Fruit fly (Drosophila melanogaster) whole organism, embryonic: ENCODE data around the gene CG1024.
A peak's percentile ranks its signal among the peaks of the same experiment; 100 is the strongest.

Experiments used
- Atf6 ChIP-seq: fragments of 200-800 bp; sonication (Bioruptor generic); IDR thresholded peaks from 2 replicates; pipeline ENCODE4 v1.3.6; 2022; ENCODE audit warnings: missing biosample characterization, missing genetic modification characterization
- C15 ChIP-seq: fragments of 200-800 bp; sonication (Bioruptor generic); IDR thresholded peaks from 3 replicates; pipeline ENCODE4 v1.3.6; 2022; ENCODE audit warnings: missing biosample characterization, missing genetic modification characterization
- CG11093 ChIP-seq: fragments of 200-800 bp; sonication (Bioruptor generic); IDR thresholded peaks from 3 replicates; pipeline ENCODE4 v1.3.6; 2022; ENCODE audit warnings: missing biosample characterization, missing genetic modification characterization
- CG11504 ChIP-seq: fragments of 200-800 bp; sonication (Bioruptor generic); optimal IDR thresholded peaks from 3 replicates; lab custom pipeline; 2019; ENCODE audit warnings: missing biosample characterization, mild to moderate bottlenecking, missing genetic modification characterization, moderate library complexity
- CG12236 ChIP-seq: fragments of 200-800 bp; sonication (Bioruptor generic); optimal IDR thresholded peaks from 2 replicates; lab custom pipeline; 2016; ENCODE audit warnings: missing biosample characterization, missing genetic modification characterization
- CG12299 ChIP-seq: fragments of 200-800 bp; sonication (Bioruptor generic); optimal IDR thresholded peaks from 2 replicates; lab custom pipeline; 2018; ENCODE audit warnings: missing biosample characterization, mild to moderate bottlenecking, missing genetic modification characterization
- CG12769 ChIP-seq: fragments of 200-800 bp; sonication (Bioruptor generic); optimal IDR thresholded peaks from 2 replicates; lab custom pipeline; 2019; ENCODE audit warnings: missing biosample characterization, mild to moderate bottlenecking, missing genetic modification characterization, moderate library complexity
- CG13424 ChIP-seq: fragments of 200-800 bp; sonication (Bioruptor generic); optimal IDR thresholded peaks from 2 replicates; lab custom pipeline; 2019; ENCODE audit warnings: missing biosample characterization, mild to moderate bottlenecking, missing genetic modification characterization, moderate library complexity
- CG15011 ChIP-seq: fragments of 200-800 bp; sonication (Bioruptor generic); optimal IDR thresholded peaks from 3 replicates; lab custom pipeline; 2018; ENCODE audit warnings: missing biosample characterization, mild to moderate bottlenecking, missing genetic modification characterization
- CG1529 ChIP-seq: fragments of 200-800 bp; sonication (Bioruptor generic); optimal IDR thresholded peaks from 3 replicates; lab custom pipeline; 2018; ENCODE audit warnings: missing biosample characterization, missing genetic modification characterization
- CG16779 ChIP-seq: fragments of 200-800 bp; sonication (Bioruptor generic); IDR thresholded peaks from 2 replicates; pipeline ENCODE4 v1.3.6; 2022; ENCODE audit warnings: missing biosample characterization, missing genetic modification characterization
- CG1792 ChIP-seq: fragments of 200-800 bp; sonication (Bioruptor generic); optimal IDR thresholded peaks from 2 replicates; lab custom pipeline; 2016; ENCODE audit warnings: missing biosample characterization, missing genetic modification characterization
- CG18599 ChIP-seq: fragments of 200-800 bp; sonication (Bioruptor generic); optimal IDR thresholded peaks from 3 replicates; lab custom pipeline; 2017; ENCODE audit warnings: missing biosample characterization, missing genetic modification characterization, mild to moderate bottlenecking, moderate library complexity, missing genetic modification reagents
- CG18619 ChIP-seq: fragments of 200-800 bp; sonication (Bioruptor generic); optimal IDR thresholded peaks from 3 replicates; lab custom pipeline; 2017; ENCODE audit warnings: missing biosample characterization, mild to moderate bottlenecking, missing genetic modification characterization
- CG2199 ChIP-seq: fragments of 200-800 bp; sonication (Bioruptor generic); IDR thresholded peaks from 3 replicates; pipeline ENCODE4 v1.3.6; 2022; ENCODE audit warnings: missing biosample characterization, missing genetic modification characterization
- CG2875 ChIP-seq: fragments of 200-800 bp; sonication (Bioruptor generic); optimal IDR thresholded peaks from 2 replicates; lab custom pipeline; 2017; ENCODE audit warnings: missing biosample characterization, mild to moderate bottlenecking, missing genetic modification characterization, missing genetic modification reagents
- CG3065 ChIP-seq: fragments of 200-800 bp; sonication (Bioruptor generic); optimal IDR thresholded peaks from 2 replicates; lab custom pipeline; 2016; ENCODE audit warnings: missing biosample characterization, missing genetic modification characterization
- CG4854 ChIP-seq: fragments of 200-800 bp; sonication (Bioruptor generic); optimal IDR thresholded peaks from 2 replicates; lab custom pipeline; 2016; ENCODE audit warnings: missing biosample characterization, missing genetic modification characterization, inconsistent platforms
- CG5953 ChIP-seq: fragments of 200-800 bp; sonication (Bioruptor generic); IDR thresholded peaks from 2 replicates; pipeline ENCODE4 v1.3.6; 2022; ENCODE audit warnings: missing biosample characterization, missing genetic modification characterization
- CG6254 ChIP-seq: fragments of 200-800 bp; sonication (Bioruptor generic); optimal IDR thresholded peaks from 3 replicates; lab custom pipeline; 2017; ENCODE audit warnings: mild to moderate bottlenecking, missing biosample characterization, missing genetic modification reagents, missing genetic modification characterization
- CG6272 ChIP-seq: fragments of 200-800 bp; sonication (Bioruptor generic); IDR thresholded peaks from 2 replicates; pipeline ENCODE4 v1.3.6; 2022; ENCODE audit warnings: missing biosample characterization, missing genetic modification characterization
- CG6813 ChIP-seq: fragments of 200-800 bp; sonication (Bioruptor generic); optimal IDR thresholded peaks from 2 replicates; lab custom pipeline; 2017; ENCODE audit warnings: missing biosample characterization, missing genetic modification characterization, mild to moderate bottlenecking, moderate library complexity, missing genetic modification reagents
- CG7357 ChIP-seq: fragments of 200-800 bp; sonication (Bioruptor generic); IDR thresholded peaks from 3 replicates; pipeline ENCODE4 v1.3.6; 2022; ENCODE audit warnings: missing biosample characterization, missing genetic modification characterization
- CG8290 ChIP-seq, 3 experiments: fragments of 200-800 bp; sonication (Bioruptor generic); optimal IDR thresholded peaks; 2 replicates each; lab custom pipeline; 2016 to 2019; ENCODE audit warnings: missing biosample characterization in 3 of 3, missing genetic modification characterization in 3 of 3, mild to moderate bottlenecking in 2 of 3, moderate library complexity in 1 of 3
- H15 ChIP-seq: fragments of 200-800 bp; sonication (Bioruptor generic); IDR thresholded peaks from 3 replicates; pipeline ENCODE4 v1.3.6; 2022; ENCODE audit warnings: missing biosample characterization, missing genetic modification characterization
- HLH3B ChIP-seq: fragments of 200-800 bp; sonication (Bioruptor generic); IDR thresholded peaks from 2 replicates; pipeline ENCODE4 v1.3.6; 2022; ENCODE audit warnings: missing biosample characterization, missing genetic modification characterization
- Hr78 ChIP-seq, 2 experiments: fragments of 200-800 bp in 1 of 2; fragments of >200 bp in 1 of 2; sonication (Bioruptor generic) in 1 of 2; optimal IDR thresholded peaks; 2 replicates each; lab custom pipeline; 2017 to 2019; ENCODE audit warnings: missing biosample characterization in 2 of 2, missing genetic modification characterization in 2 of 2, mild to moderate bottlenecking in 1 of 2, moderate library complexity in 1 of 2
- Med ChIP-seq: fragments of 200-800 bp; sonication (Bioruptor generic); peaks from one replicate; lab custom pipeline; 2016; ENCODE audit warnings: missing biosample characterization, missing genetic modification characterization, mild to moderate bottlenecking, inconsistent platforms, moderate library complexity
- Pdp1 ChIP-seq, 2 experiments: fragments of 200-800 bp; sonication (Bioruptor generic); optimal IDR thresholded peaks; 3 replicates each; lab custom pipeline; 2016; ENCODE audit warnings: missing biosample characterization in 2 of 2, missing genetic modification characterization in 2 of 2, mild to moderate bottlenecking in 1 of 2, moderate library complexity in 1 of 2
- Vsx1 ChIP-seq: fragments of 200-800 bp; sonication (Bioruptor generic); optimal IDR thresholded peaks from 2 replicates; lab custom pipeline; 2017; ENCODE audit warnings: missing biosample characterization, mild to moderate bottlenecking, missing genetic modification characterization, missing genetic modification reagents
- Xrp1 ChIP-seq: fragments of 200-800 bp; sonication (Bioruptor generic); IDR thresholded peaks from 2 replicates; pipeline ENCODE4 v1.3.6; 2022; ENCODE audit warnings: missing biosample characterization, missing genetic modification characterization
- cato ChIP-seq: fragments of 200-800 bp; sonication (Bioruptor generic); optimal IDR thresholded peaks from 2 replicates; lab custom pipeline; 2016; ENCODE audit warnings: missing biosample characterization, missing genetic modification characterization, borderline replicate concordance
- dpn ChIP-seq, 2 experiments: fragments of 200-800 bp; sonication (Bioruptor generic); optimal IDR thresholded peaks; 3 replicates each; lab custom pipeline; 2016; ENCODE audit warnings: missing biosample characterization in 2 of 2, missing genetic modification characterization in 2 of 2
- fd64A ChIP-seq: fragments of 200-800 bp; sonication (Bioruptor generic); optimal IDR thresholded peaks from 3 replicates; lab custom pipeline; 2018; ENCODE audit warnings: missing biosample characterization, mild to moderate bottlenecking, missing genetic modification characterization
- ftz-f1 ChIP-seq: fragments of 200-800 bp; sonication (Bioruptor generic); optimal IDR thresholded peaks from 2 replicates; lab custom pipeline; 2016; ENCODE audit warnings: missing biosample characterization, missing genetic modification characterization
- her ChIP-seq: fragments of 200-800 bp; sonication (Bioruptor generic); optimal IDR thresholded peaks from 2 replicates; lab custom pipeline; 2016; ENCODE audit warnings: missing biosample characterization, missing genetic modification characterization
- nau ChIP-seq: fragments of 200-800 bp; sonication (Bioruptor generic); optimal IDR thresholded peaks from 3 replicates; lab custom pipeline; 2017; ENCODE audit warnings: missing biosample characterization, mild to moderate bottlenecking, missing genetic modification characterization, missing genetic modification reagents
- sd ChIP-seq: fragments of 200-800 bp; sonication (Bioruptor generic); optimal IDR thresholded peaks from 3 replicates; lab custom pipeline; 2018; ENCODE audit warnings: missing biosample characterization, mild to moderate bottlenecking, missing genetic modification characterization, moderate library complexity
- sr ChIP-seq: fragments of 200-800 bp; sonication (Bioruptor generic); IDR thresholded peaks from 3 replicates; pipeline ENCODE4 v1.3.6; 2022; ENCODE audit warnings: missing biosample characterization, missing genetic modification characterization
- tna ChIP-seq: fragments of 200-800 bp; sonication (Bioruptor generic); IDR thresholded peaks from 2 replicates; pipeline ENCODE4 v1.3.6; 2022; ENCODE audit warnings: missing biosample characterization, missing genetic modification characterization; ENCODE audit not compliant: partially characterized antibody
- trem ChIP-seq: fragments of 200-800 bp; optimal IDR thresholded peaks from 3 replicates; lab custom pipeline; 2019; ENCODE audit warnings: missing biosample characterization, mild to moderate bottlenecking, missing genetic modification characterization, moderate library complexity
- trh ChIP-seq: fragments of 200-800 bp; sonication (Bioruptor generic); optimal IDR thresholded peaks from 2 replicates; lab custom pipeline; 2016; ENCODE audit warnings: missing biosample characterization, missing genetic modification characterization
- twi ChIP-seq: fragments of 200-800 bp; optimal IDR thresholded peaks from 2 replicates; lab custom pipeline; 2019; ENCODE audit warnings: missing biosample characterization, mild to moderate bottlenecking, missing genetic modification characterization, moderate library complexity
- wek ChIP-seq: fragments of 200-800 bp; sonication (Bioruptor generic); optimal IDR thresholded peaks from 3 replicates; lab custom pipeline; 2018; ENCODE audit warnings: missing biosample characterization, mild to moderate bottlenecking, missing genetic modification characterization, moderate library complexity
- zfh2 ChIP-seq: fragments of 200-800 bp; sonication (Bioruptor generic); optimal IDR thresholded peaks from 2 replicates; lab custom pipeline; 2016; ENCODE audit warnings: missing biosample characterization, missing genetic modification characterization

CG1024 gene

dm6 chr3R:6400710-6401521, 20.8 kb upstream of the CG1024 start (continued):
- no peak for TF ChIP-seq CG6272 (GFP tag; lab: Robert Waterston, UW)
- TF ChIP-seq CG7357, result no peak
- no peak for TF ChIP-seq Xrp1 (GFP tag; lab: Robert Waterston, UW)
- TF ChIP-seq fd64A (GFP tag; lab: Kevin White, UChicago), result peak; percentile 39
- TF ChIP-seq Vsx1, result no peak
- peak; percentile 22 for TF ChIP-seq CG2875 (GFP tag; lab: Kevin White, UChicago)
- no peak for TF ChIP-seq CG12236 (GFP tag; lab: Kevin White, UChicago)
- TF ChIP-seq trem (tag; lab: Kevin White, UChicago), result no peak
- TF ChIP-seq CG6813 (GFP tag; lab: Kevin White, UChicago), result peak; percentile 52
- TF ChIP-seq CG13424 (tag; lab: Kevin White, UChicago), result no peak
- TF ChIP-seq CG3065, result no peak
- TF ChIP-seq H15 (GFP tag; lab: Robert Waterston, UW), result no peak
- no peak for TF ChIP-seq CG8290 (GFP tag; optimal IDR thresholded peaks at IDR 0.05; lab: Kevin White, UChicago)
- peak in 1 of 2 experiments; percentile 2 for TF ChIP-seq CG8290 (tag; optimal IDR thresholded peaks at IDR 0.05; lab: Kevin White, UChicago)
- TF ChIP-seq trh (GFP tag; lab: Kevin White, UChicago), result no peak
- no peak for TF ChIP-seq HLH3B
- TF ChIP-seq CG1529, result no peak
- TF ChIP-seq sd (tag; lab: Kevin White, UChicago), result peak; percentile 79
- no peak for TF ChIP-seq CG5953
- no peak for TF ChIP-seq Hr78 (GFP tag; optimal IDR thresholded peaks at IDR 0.05; lab: Kevin White, UChicago)
- no peak for TF ChIP-seq zfh2 (GFP tag; lab: Kevin White, UChicago)
- TF ChIP-seq CG18619 (GFP tag; lab: Kevin White, UChicago), result peak; percentile 18
- TF ChIP-seq CG12299 (tag; lab: Kevin White, UChicago), result no peak
- TF ChIP-seq CG11093 (GFP tag; lab: Robert Waterston, UW), result no peak
- TF ChIP-seq her (GFP tag; lab: Kevin White, UChicago), result no peak
- TF ChIP-seq CG16779 (GFP tag; lab: Robert Waterston, UW), result no peak
- no peak for TF ChIP-seq CG6254 (GFP tag; lab: Kevin White, UChicago)
- TF ChIP-seq CG4854 (GFP tag; lab: Kevin White, UChicago), result no peak
- no peak for TF ChIP-seq CG1792 (GFP tag; lab: Kevin White, UChicago)
- peak; percentile 36 for TF ChIP-seq CG18599 (GFP tag; lab: Kevin White, UChicago)
- TF ChIP-seq nau (GFP tag; lab: Kevin White, UChicago), result peak; percentile 49
- TF ChIP-seq, all 482 proteins: peak for 70

DNA sequence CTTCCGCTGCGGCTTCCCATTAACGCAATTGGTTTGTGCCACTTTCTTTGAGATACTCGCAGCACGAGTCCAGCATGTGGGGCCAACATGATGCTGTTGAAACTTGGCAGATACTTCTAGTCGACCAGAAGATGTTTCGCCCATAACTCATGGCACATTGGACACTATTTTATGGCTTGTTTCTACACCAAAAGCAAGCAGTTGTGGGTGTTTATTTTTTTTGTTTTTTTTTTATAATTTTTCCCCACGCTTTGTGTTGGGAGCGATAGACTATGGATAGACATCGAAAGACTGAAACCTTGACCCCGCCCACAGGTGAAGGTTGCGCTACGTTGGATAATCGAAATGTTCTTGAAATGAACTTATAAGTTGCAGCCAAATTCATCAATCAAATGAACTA, 19.6 kb upstream of the CG1024 start:
- TF ChIP-seq cato (GFP tag; lab: Kevin White, UChicago) (no peak), CG11504 (tag; lab: Kevin White, UChicago) (no peak), CG3065 (no peak), dpn (GFP tag; optimal IDR thresholded peaks at IDR 0.05; lab: Kevin White, UChicago) (no peak), twi (peak; percentile 73), ftz-f1 (GFP tag; lab: Kevin White, UChicago) (peak; percentile 13), wek (no peak), tna (GFP tag; lab: Robert Waterston, UW) (no peak), Hr78 (GFP tag; optimal IDR thresholded peaks at IDR 0.05; lab: Kevin White, UChicago) (peak in 1 of 2 experiments; percentile 60), Med (GFP tag; lab: Kevin White, UChicago) (no peak), CG15011 (no peak), CG12769 (no peak), sr (GFP tag; lab: Robert Waterston, UW) (peak; percentile 96), Pdp1 (GFP tag; optimal IDR thresholded peaks at IDR 0.05; lab: Kevin White, UChicago) (peak in 1 of 2 experiments; percentile 38), CG2199 (GFP tag; lab: Robert Waterston, UW) (0 out of 3 replicates have a peak, but pooled peaks have one; percentile 1), C15 (GFP tag; lab: Robert Waterston, UW) (no peak), CG12299 (tag; lab: Kevin White, UChicago) (no peak), Atf6 (GFP tag; lab: Robert Waterston, UW) (no peak)
- TF ChIP-seq, all 482 proteins: peak for 6
